Worm (Caenorhabditis elegans): ENCODE data around the gene ZK1307.9.

ZK1307.9 gene

ce11 chrII:9603419-9603818 lies 45.9 kb upstream of the ZK1307.9 start (continued):
- peak; percentile 94 for TF ChIP-seq nhr-10 (tag; optimal IDR thresholded peaks at IDR 0.05)
- TF ChIP-seq F26F4.8 (GFP tag; conservative IDR thresholded peaks at IDR 0.05): no peak
- TF ChIP-seq nhr-48 (tag; optimal IDR thresholded peaks at IDR 0.05): peak; percentile 97

DNA sequence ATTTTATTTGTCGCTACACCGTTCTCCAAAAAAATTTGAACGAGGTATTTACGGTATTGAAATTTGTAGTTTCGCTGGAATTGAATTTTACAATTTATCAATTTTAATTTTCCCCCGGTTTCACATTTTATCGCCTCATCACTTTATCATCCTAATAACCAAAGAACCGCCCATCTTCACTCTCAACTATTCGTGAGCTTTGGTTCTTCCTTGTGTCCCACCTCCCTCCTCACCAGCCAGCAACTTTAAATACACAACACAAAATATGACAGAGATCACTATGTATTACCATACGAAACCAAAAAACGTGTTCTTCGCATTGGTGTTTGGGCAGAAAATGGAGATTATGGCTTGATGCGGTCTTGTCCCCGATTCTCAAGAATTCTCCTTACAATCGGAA lies 45.2 kb upstream of the ZK1307.9 start:
- TF ChIP-seq lir-3 (tag; optimal IDR thresholded peaks at IDR 0.05) (no peak), jun-1 (tag; optimal IDR thresholded peaks at IDR 0.05) (no peak), mxl-3 (GFP tag; optimal IDR thresholded peaks at IDR 0.05) (peak; percentile 34), dmd-6 (GFP tag; IDR thresholded peaks at IDR 0.05) (peak; percentile 72), dmd-8 (GFP tag; IDR thresholded peaks at IDR 0.05) (no peak), egl-27 (tag; optimal IDR thresholded peaks at IDR 0.05) (no peak), rbr-2 (tag; optimal IDR thresholded peaks at IDR 0.05) (no peak), zfp-3 (GFP tag; conservative IDR thresholded peaks at IDR 0.05) (no peak), ceh-20 (GFP tag; IDR thresholded peaks at IDR 0.05) (no peak), lin-1 (GFP tag; IDR thresholded peaks at IDR 0.05) (peak; percentile 31; the same call in 1 of the 2 replicates), lin-39 (tag; optimal IDR thresholded peaks at IDR 0.05) (no peak), skn-1 (tag; optimal IDR thresholded peaks at IDR 0.05) (no peak), set-16 (GFP tag; IDR thresholded peaks at IDR 0.05) (no peak), Y5F2A.4 (GFP tag; optimal IDR thresholded peaks at IDR 0.05) (no peak), nhr-48 (tag; optimal IDR thresholded peaks at IDR 0.05) (no peak), dve-1 (tag; optimal IDR thresholded peaks at IDR 0.05; ENCODE audit: insufficient read depth) (peak; percentile 73), unc-62 (GFP tag; optimal IDR thresholded peaks at IDR 0.05 in 1 of 2) (peak in 1 of 2 experiments; percentile 69), unc-62 (tag; optimal IDR thresholded peaks at IDR 0.05) (no peak), dmd-9 (GFP tag; IDR thresholded peaks at IDR 0.05) (no peak), mes-2 (tag; optimal IDR thresholded peaks at IDR 0.05; ENCODE audit: poor library complexity, severe bottlenecking) (peak; percentile 30), unc-39 (tag; optimal IDR thresholded peaks at IDR 0.05) (no peak), nhr-42 (GFP tag; IDR thresholded peaks at IDR 0.05) (no peak), R02D3.7 (tag; optimal IDR thresholded peaks at IDR 0.05) (no peak), ZK337.2 (GFP tag; IDR thresholded peaks at IDR 0.05) (no peak), lim-7 (GFP tag; IDR thresholded peaks at IDR 0.05) (no peak), F37D6.2 (tag; optimal IDR thresholded peaks at IDR 0.05) (no peak), Y105C5A.15 (GFP tag; IDR thresholded peaks at IDR 0.05) (no peak), egl-43 (GFP tag; IDR thresholded peaks at IDR 0.05) (no peak), pqm-1 (tag; optimal IDR thresholded peaks at IDR 0.05) (no peak), php-3 (GFP tag; IDR thresholded peaks at IDR 0.05) (no peak), saeg-2 (GFP tag; IDR thresholded peaks at IDR 0.05) (no peak), lin-38 (GFP tag; IDR thresholded peaks at IDR 0.05) (no peak), F49E8.2 (tag; optimal IDR thresholded peaks at IDR 0.05; ENCODE audit: borderline replicate concordance) (no peak), lsy-2 (tag; optimal IDR thresholded peaks at IDR 0.05) (no peak), T20F7.1 (GFP tag; optimal IDR thresholded peaks at IDR 0.05) (no peak), attf-4 (tag; optimal IDR thresholded peaks at IDR 0.05) (no peak), nhr-10 (tag; optimal IDR thresholded peaks at IDR 0.05) (no peak), nhr-6 (tag; optimal IDR thresholded peaks at IDR 0.05) (no peak), ces-1 (GFP tag; optimal IDR thresholded peaks at IDR 0.05) (no peak), ceh-62 (tag; optimal IDR thresholded peaks at IDR 0.05) (no peak), lin-29 (GFP tag; IDR thresholded peaks at IDR 0.05) (no peak), vab-7 (GFP tag; IDR thresholded peaks at IDR 0.05) (no peak), F44E2.7 (GFP tag; IDR thresholded peaks at IDR 0.05) (no peak), T26A8.4 (GFP tag; IDR thresholded peaks at IDR 0.05) (no peak), Y48G9A.11 (GFP tag; IDR thresholded peaks at IDR 0.05) (no peak), hif-1 (tag; optimal IDR thresholded peaks at IDR 0.05) (peak in 1 of 2 experiments; percentile 15), zfp-2 (tag; optimal IDR thresholded peaks at IDR 0.05) (no peak), nhr-76 (tag; optimal IDR thresholded peaks at IDR 0.05) (no peak), ztf-11 (tag; optimal IDR thresholded peaks at IDR 0.05) (no peak)
